Worm (Caenorhabditis elegans): ENCODE data around the gene mrpl-18.

ce11 chrIII:8191695-8192094, 46.9 kb downstream of the mrpl-18 start, which contains the start of gene C50C3.1:
- no peak for TF ChIP-seq flt-1 (GFP tag; IDR thresholded peaks at IDR 0.05)
- no peak for TF ChIP-seq med-1 (GFP tag; optimal IDR thresholded peaks at IDR 0.05; ENCODE audit: insufficient read depth)
- TF ChIP-seq klf-2 (GFP tag; conservative IDR thresholded peaks at IDR 0.05), result no peak
- no peak for TF ChIP-seq tab-1 (GFP tag; IDR thresholded peaks at IDR 0.05)
- TF ChIP-seq T22C8.4 (GFP tag; IDR thresholded peaks at IDR 0.05), result no peak
- TF ChIP-seq ref-1 (GFP tag; conservative IDR thresholded peaks at IDR 0.05), result no peak
- no peak for TF ChIP-seq cog-1 (tag; optimal IDR thresholded peaks at IDR 0.05)
- no peak for TF ChIP-seq ztf-29 (GFP tag; IDR thresholded peaks at IDR 0.05)

Measured in whole organism, midembryonic.